Fruit fly (Drosophila melanogaster) whole organism, adult: ENCODE data around the gene Zip71B.

Experiments used
- CG12768 ChIP-seq: fragments of 200-800 bp; sonication (Bioruptor generic); optimal IDR thresholded peaks from 2 replicates; lab custom pipeline; 2017; ENCODE audit warnings: missing biosample characterization, missing genetic modification characterization, mild to moderate bottlenecking, moderate library complexity, missing genetic modification reagents
- CG33017 ChIP-seq: fragments of 200-800 bp; sonication (Bioruptor generic); optimal IDR thresholded peaks from 2 replicates; lab custom pipeline; 2018; ENCODE audit warnings: missing biosample characterization, mild to moderate bottlenecking, missing genetic modification characterization, moderate library complexity
- CG7101 ChIP-seq: fragments of 200-800 bp; sonication (Bioruptor generic); optimal IDR thresholded peaks from 2 replicates; lab custom pipeline; 2018; ENCODE audit warnings: missing biosample characterization, mild to moderate bottlenecking, missing genetic modification characterization, moderate library complexity
- Clk ChIP-seq: fragments of 200-800 bp; sonication (Bioruptor generic); optimal IDR thresholded peaks from 2 replicates; lab custom pipeline; 2017; ENCODE audit warnings: missing biosample characterization, missing genetic modification characterization
- cic ChIP-seq: fragments of 200-800 bp; sonication (Bioruptor generic); optimal IDR thresholded peaks from 2 replicates; lab custom pipeline; 2017; ENCODE audit warnings: missing biosample characterization, mild to moderate bottlenecking, missing genetic modification characterization, moderate library complexity
- kay ChIP-seq: fragments of 200-800 bp; sonication (Bioruptor generic); peaks from one replicate; lab custom pipeline; 2016; ENCODE audit warnings: missing biosample characterization, missing genetic modification characterization, borderline replicate concordance
- toe ChIP-seq: fragments of 200-800 bp; sonication (Bioruptor generic); optimal IDR thresholded peaks from 2 replicates; lab custom pipeline; 2016; ENCODE audit warnings: missing biosample characterization, missing genetic modification characterization

DNA sequence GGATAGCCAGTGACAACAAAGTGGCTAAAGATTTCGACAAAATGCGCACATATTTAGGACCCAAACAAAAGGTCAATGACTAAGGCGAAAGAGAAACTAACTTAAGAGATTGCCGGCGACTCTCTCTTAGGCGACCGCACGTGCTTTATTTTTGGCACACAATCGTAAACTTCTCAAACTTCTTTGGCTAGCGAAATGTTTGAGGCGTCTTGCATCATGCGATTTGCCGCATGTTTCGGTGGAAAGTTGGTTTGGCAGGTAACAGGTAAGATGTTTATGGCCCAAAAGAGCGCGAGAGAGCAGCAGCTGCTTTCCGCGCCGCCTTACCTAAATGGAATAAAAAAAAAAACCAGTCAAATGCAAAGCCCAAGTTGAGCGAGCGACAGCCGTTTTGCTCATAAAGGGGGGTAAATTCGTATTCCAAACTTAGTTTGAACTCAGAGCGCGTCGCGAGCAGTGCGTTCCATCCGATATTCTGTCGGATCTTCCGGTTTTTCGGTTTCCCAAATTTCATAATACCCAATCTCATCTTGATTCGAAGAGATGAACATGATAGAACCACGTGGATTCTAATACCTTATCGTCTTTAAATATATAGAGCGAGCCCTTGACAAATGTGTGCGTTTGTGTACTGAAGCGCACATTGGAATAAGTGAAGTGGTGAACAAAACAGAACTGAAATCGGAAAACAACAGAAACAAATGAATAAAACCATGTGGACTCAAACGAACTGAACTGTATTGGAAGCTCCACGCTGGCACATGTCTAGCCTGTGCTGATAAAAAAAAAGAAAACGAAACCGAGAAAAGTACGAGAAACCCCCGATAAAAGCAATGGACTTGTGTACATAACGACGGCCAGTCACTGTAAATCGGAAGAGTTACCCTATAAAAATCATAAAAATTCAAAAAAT lies 4.8 kb upstream of the Zip71B start:
- TF ChIP-seq CG33017 (tag; lab: Kevin White, UChicago) (no peak), CG12768 (peak; percentile 23), kay (GFP tag; lab: Kevin White, UChicago) (no peak), toe (GFP tag; lab: Kevin White, UChicago) (no peak), Clk (GFP tag; lab: Kevin White, UChicago) (no peak), CG7101 (tag; lab: Kevin White, UChicago) (no peak), cic (GFP tag; lab: Kevin White, UChicago) (peak; percentile 12)
